Worm (Caenorhabditis elegans): ENCODE data around the gene amt-1.

amt-1 gene

DNA sequence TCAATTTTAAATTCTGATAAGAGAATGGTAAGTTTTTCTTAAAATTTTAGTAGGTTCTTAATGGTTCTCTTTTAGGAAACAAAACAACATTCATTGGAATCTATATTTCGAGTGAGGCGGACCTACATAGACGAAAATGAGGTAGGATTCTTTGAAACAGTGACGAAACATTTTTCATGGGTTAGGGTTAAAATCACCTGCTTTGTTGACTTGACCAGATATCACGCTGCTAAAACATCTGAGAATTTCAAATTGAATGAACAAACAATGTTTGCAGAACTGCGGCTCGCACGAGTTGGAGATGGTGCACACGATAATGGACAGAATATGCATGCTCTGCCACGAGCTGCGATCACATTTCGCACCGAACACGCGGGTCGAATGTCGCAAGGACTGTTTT is 8.9 kb upstream of the amt-1 start:
- no peak for TF ChIP-seq B0261.1 (tag; optimal IDR thresholded peaks at IDR 0.05)
- no peak for TF ChIP-seq ztf-28 (GFP tag; IDR thresholded peaks at IDR 0.05)
- no peak for TF ChIP-seq madf-10 (tag; optimal IDR thresholded peaks at IDR 0.05)
- no peak for TF ChIP-seq madf-8 (GFP tag; conservative IDR thresholded peaks at IDR 0.05)
- TF ChIP-seq rec-8 (tag; optimal IDR thresholded peaks at IDR 0.05) = no peak
- TF ChIP-seq madf-6 (GFP tag; IDR thresholded peaks at IDR 0.05) = no peak
- TF ChIP-seq D2030.7 (GFP tag; IDR thresholded peaks at IDR 0.05) = no peak
- TF ChIP-seq dpl-1 (GFP tag; optimal IDR thresholded peaks at IDR 0.05) = no peak
- no peak for TF ChIP-seq cebp-2 (GFP tag; IDR thresholded peaks at IDR 0.05)
- no peak for TF ChIP-seq sptf-2 (GFP tag; optimal IDR thresholded peaks at IDR 0.05)
- no peak for TF ChIP-seq T07F8.4 (tag; optimal IDR thresholded peaks at IDR 0.05)
- no peak for TF ChIP-seq dpff-1 (tag; optimal IDR thresholded peaks at IDR 0.05)
- no peak for TF ChIP-seq Y53F4B.3 (GFP tag; IDR thresholded peaks at IDR 0.05)
- TF ChIP-seq F39B2.1 (GFP tag; IDR thresholded peaks at IDR 0.05) = no peak
- no peak for TF ChIP-seq lin-54 (GFP tag; optimal IDR thresholded peaks at IDR 0.05)
- TF ChIP-seq nfya-1 (tag; optimal IDR thresholded peaks at IDR 0.05; ENCODE audit: borderline replicate concordance, insufficient read depth) = no peak
- TF ChIP-seq F10E7.11 (tag; optimal IDR thresholded peaks at IDR 0.05) = no peak

- TF ChIP-seq sptf-2 (GFP tag; optimal IDR thresholded peaks at IDR 0.05) (no peak), ztf-22 (GFP tag; optimal IDR thresholded peaks at IDR 0.05) (peak; percentile 0), Y95B8A.8 (GFP tag; IDR thresholded peaks at IDR 0.05) (no peak), sea-2 (GFP tag; IDR thresholded peaks at IDR 0.05) (no peak), dox-1 (GFP tag; IDR thresholded peaks at IDR 0.05) (0 out of 2 replicates have a peak, but pooled peaks have one; percentile 26), nhr-80 (tag; optimal IDR thresholded peaks at IDR 0.05) (peak; percentile 91)
These were observed 6.4 kb upstream of the amt-1 start, which contains the start of gene amt-4 for ce11 chrX:4564717-4565316. Gene amt-4 (plus strand): TSS chrX:4565302.

DNA sequence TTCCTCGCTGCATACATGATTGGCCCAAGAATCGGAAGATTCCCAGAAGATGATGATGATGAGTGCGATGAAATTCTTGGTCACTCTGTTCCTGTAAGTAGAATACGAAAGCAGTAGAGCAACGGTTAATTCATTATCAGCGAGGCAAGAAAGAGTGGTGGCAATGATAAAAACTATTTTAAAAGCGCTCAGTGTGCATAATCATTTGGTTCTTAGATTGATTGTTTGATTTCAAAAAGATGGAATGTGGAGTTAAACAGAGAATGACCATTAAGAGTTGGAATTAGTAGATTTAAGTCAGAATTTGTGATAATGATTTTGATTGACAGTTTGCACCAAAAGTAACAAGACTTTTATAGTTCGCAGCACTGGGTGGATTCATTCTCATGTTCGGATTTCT is 4.1 kb upstream of the amt-1 start:
- TF ChIP-seq nhr-179 (tag; optimal IDR thresholded peaks at IDR 0.05) (no peak), madf-8 (GFP tag; conservative IDR thresholded peaks at IDR 0.05) (no peak), madf-10 (tag; optimal IDR thresholded peaks at IDR 0.05) (no peak), ceh-79 (tag; optimal IDR thresholded peaks at IDR 0.05) (no peak), nhr-80 (tag; optimal IDR thresholded peaks at IDR 0.05) (peak; percentile 74), hrde-1 (tag; optimal IDR thresholded peaks at IDR 0.05; ENCODE audit: borderline replicate concordance) (no peak), pha-4 (tag; optimal IDR thresholded peaks at IDR 0.05) (peak; percentile 15), chd-7 (tag; optimal IDR thresholded peaks at IDR 0.05) (no peak), ccch-3 (GFP tag; optimal IDR thresholded peaks at IDR 0.05) (no peak), hlh-12 (tag; optimal IDR thresholded peaks at IDR 0.05) (no peak), ekl-4 (GFP tag; IDR thresholded peaks at IDR 0.05) (no peak)

DNA sequence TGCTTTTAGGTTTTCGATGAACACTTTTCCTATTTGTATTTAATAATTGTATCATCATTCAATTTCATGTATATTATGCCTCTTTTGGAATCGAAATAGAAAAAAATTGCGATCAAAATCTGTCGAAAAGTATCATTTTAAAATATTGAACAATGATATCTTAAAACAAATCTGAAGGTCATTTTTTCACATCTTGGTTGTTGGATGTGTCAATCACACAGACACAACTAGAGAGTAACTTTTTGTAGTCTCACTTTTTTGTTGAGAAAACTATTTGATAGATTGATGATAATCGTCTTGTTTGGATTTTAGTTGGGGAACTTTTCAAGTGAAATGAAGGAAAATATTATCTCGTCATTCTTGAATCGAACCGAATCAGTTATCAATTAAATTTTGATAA is 2.0 kb upstream of the amt-1 start:
- TF ChIP-seq ztf-25 (GFP tag; IDR thresholded peaks at IDR 0.05) (no peak), ztf-22 (GFP tag; optimal IDR thresholded peaks at IDR 0.05) (no peak), Y56A3A.18 (GFP tag; IDR thresholded peaks at IDR 0.05) (no peak), hmg-20 (GFP tag; IDR thresholded peaks at IDR 0.05) (no peak), ztf-26 (tag; optimal IDR thresholded peaks at IDR 0.05) (no peak), F57C9.4 (tag; optimal IDR thresholded peaks at IDR 0.05) (no peak), ekl-4 (GFP tag; IDR thresholded peaks at IDR 0.05) (no peak), Y79H2A.3 (GFP tag; conservative IDR thresholded peaks at IDR 0.05) (no peak), tbx-9 (tag; optimal IDR thresholded peaks at IDR 0.05; ENCODE audit: borderline replicate concordance) (no peak), tbp1 (GFP tag; optimal IDR thresholded peaks at IDR 0.05) (no peak), snpc-1.1 (tag; optimal IDR thresholded peaks at IDR 0.05; ENCODE audit: insufficient read depth) (no peak)
